Worm (Caenorhabditis elegans): Measurements from ENCODE around the gene M163.21.

- TF ChIP-seq tab-1 (GFP tag; IDR thresholded peaks at IDR 0.05) (no peak), flt-1 (GFP tag; IDR thresholded peaks at IDR 0.05) (no peak), ztf-23 (GFP tag; IDR thresholded peaks at IDR 0.05) (no peak), med-1 (GFP tag; optimal IDR thresholded peaks at IDR 0.05; ENCODE audit: insufficient read depth) (no peak), klf-2 (GFP tag; conservative IDR thresholded peaks at IDR 0.05) (no peak)
These were observed 33.9 kb downstream of the M163.21 start for ce11 chrX:14500422-14501058.
